Worm (Caenorhabditis elegans) whole organism, young adult: ENCODE measurements around the gene epg-5.

Experiments used
- F22D6.2 ChIP-seq: sonication (generic microtip); optimal IDR thresholded peaks from 2 replicates; lab custom pipeline; 2016; ENCODE audit warnings: mild to moderate bottlenecking, missing genetic modification characterization, missing compliant biosample characterization
- F23B12.7 ChIP-seq: sonication (generic microtip); optimal IDR thresholded peaks from 2 replicates; lab custom pipeline; 2017; ENCODE audit warnings: missing genetic modification characterization, mild to moderate bottlenecking, missing compliant biosample characterization, antibody characterized with exemption, moderate library complexity; ENCODE audit not compliant: insufficient read depth
- F33H1.4 ChIP-seq: fragments of 200-800 bp; sonication (Bioruptor generic); IDR thresholded peaks from 2 replicates; pipeline ENCODE4 v1.3.6; 2022; ENCODE audit warnings: missing genetic modification reagents, missing genetic modification characterization, missing compliant biosample characterization
- K11D2.4 ChIP-seq: fragments of 200-800 bp; sonication (Bioruptor generic); IDR thresholded peaks from 2 replicates; pipeline ENCODE4 v1.3.6; 2022; ENCODE audit warnings: missing genetic modification reagents, missing genetic modification characterization, missing compliant biosample characterization
- K12H6.12 ChIP-seq: fragments of 200-800 bp; sonication (Bioruptor generic); optimal IDR thresholded peaks from 2 replicates; lab custom pipeline; 2018; ENCODE audit warnings: mild to moderate bottlenecking, missing genetic modification characterization, missing compliant biosample characterization
- Y56A3A.18 ChIP-seq: fragments of 200-800 bp; sonication (Bioruptor generic); IDR thresholded peaks from 2 replicates; pipeline ENCODE4 v1.3.6; 2022; ENCODE audit warnings: missing genetic modification reagents, missing genetic modification characterization, missing compliant biosample characterization
- akir-1 ChIP-seq: fragments of 200-800 bp; sonication (Bioruptor generic); optimal IDR thresholded peaks from 2 replicates; lab custom pipeline; 2018; ENCODE audit warnings: mild to moderate bottlenecking, missing genetic modification characterization, moderate library complexity, missing compliant biosample characterization
- aptf-2 ChIP-seq: fragments of 200-800 bp; sonication (Bioruptor generic); conservative IDR thresholded peaks from 2 replicates; pipeline ENCODE4 v1.3.6; 2022; ENCODE audit warnings: missing genetic modification reagents, missing genetic modification characterization, missing compliant biosample characterization
- atf-7 ChIP-seq: sonication (generic microtip); optimal IDR thresholded peaks from 2 replicates; lab custom pipeline; 2017; ENCODE audit warnings: mild to moderate bottlenecking, missing genetic modification characterization, missing compliant biosample characterization
- athp-1 ChIP-seq: sonication (generic microtip); optimal IDR thresholded peaks from 2 replicates; lab custom pipeline; 2017; ENCODE audit warnings: mild to moderate bottlenecking, missing genetic modification characterization, missing compliant biosample characterization
- bed-2 ChIP-seq: fragments of 200-800 bp; sonication (Bioruptor generic); IDR thresholded peaks from 2 replicates; pipeline ENCODE4 v1.3.6; 2022; ENCODE audit warnings: missing genetic modification reagents, missing genetic modification characterization, missing compliant biosample characterization
- ceh-100 ChIP-seq: fragments of 200-800 bp; sonication (Bioruptor generic); IDR thresholded peaks from 2 replicates; pipeline ENCODE4 v1.3.6; 2022; ENCODE audit warnings: missing genetic modification reagents, missing genetic modification characterization, missing compliant biosample characterization
- ceh-91 ChIP-seq: fragments of 200-800 bp; sonication (Bioruptor generic); IDR thresholded peaks from 2 replicates; pipeline ENCODE4 v1.3.6; 2022; ENCODE audit warnings: missing genetic modification reagents, missing genetic modification characterization, missing compliant biosample characterization
- chd-7 ChIP-seq: sonication (generic microtip); optimal IDR thresholded peaks from 2 replicates; lab custom pipeline; 2016; ENCODE audit warnings: mild to moderate bottlenecking, missing genetic modification characterization, moderate library complexity, missing compliant biosample characterization
- dox-1 ChIP-seq: fragments of 200-800 bp; sonication (Bioruptor generic); IDR thresholded peaks from 2 replicates; pipeline ENCODE4 v1.3.6; 2022; ENCODE audit warnings: missing genetic modification reagents, missing genetic modification characterization, missing compliant biosample characterization
- dpl-1 ChIP-seq: fragments of 150-350 bp; optimal IDR thresholded peaks from 2 replicates; lab custom pipeline; 2014; ENCODE audit warnings: missing biosample characterization, missing genetic modification reagents, missing genetic modification characterization
- egl-18 ChIP-seq: fragments of 200-800 bp; sonication (Bioruptor generic); IDR thresholded peaks from 2 replicates; pipeline ENCODE4 v1.3.6; 2022; ENCODE audit warnings: missing genetic modification reagents, missing genetic modification characterization, missing compliant biosample characterization
- ets-4 ChIP-seq: fragments of 200-800 bp; sonication (Bioruptor generic); optimal IDR thresholded peaks from 2 replicates; lab custom pipeline; 2018; ENCODE audit warnings: mild to moderate bottlenecking, missing genetic modification characterization, missing compliant biosample characterization
- hlh-26 ChIP-seq: fragments of 200-800 bp; sonication (Bioruptor generic); conservative IDR thresholded peaks from 2 replicates; pipeline ENCODE4 v1.3.6; 2022; ENCODE audit warnings: missing genetic modification reagents, missing genetic modification characterization, missing compliant biosample characterization
- lag-1 ChIP-seq: fragments of 200-800 bp; sonication (Bioruptor generic); IDR thresholded peaks from 2 replicates; pipeline ENCODE4 v1.3.6; 2022; ENCODE audit warnings: missing genetic modification reagents, missing genetic modification characterization, missing compliant biosample characterization
- let-526 ChIP-seq: fragments of 200-800 bp; sonication (Bioruptor generic); IDR thresholded peaks from 2 replicates; pipeline ENCODE4 v1.3.6; 2022; ENCODE audit warnings: missing genetic modification reagents, missing genetic modification characterization, missing compliant biosample characterization
- let-607 ChIP-seq, 2 experiments: fragments of 200-800 bp in 1 of 2; sonication (Bioruptor generic) in 1 of 2; sonication (generic microtip) in 1 of 2; optimal IDR thresholded peaks; 2 replicates each; lab custom pipeline; 2016 to 2018; ENCODE audit warnings: mild to moderate bottlenecking in 2 of 2, missing compliant biosample characterization in 2 of 2, missing genetic modification characterization in 2 of 2, moderate library complexity in 2 of 2, missing genotype in 1 of 2
- lin-26 ChIP-seq: fragments of 200-800 bp; sonication (Bioruptor generic); IDR thresholded peaks from 2 replicates; pipeline ENCODE4 v1.3.6; 2022; ENCODE audit warnings: missing genetic modification reagents, missing genetic modification characterization, missing compliant biosample characterization
- lin-54 ChIP-seq: fragments of 200-800 bp; sonication (Bioruptor generic); optimal IDR thresholded peaks from 2 replicates; lab custom pipeline; 2018; ENCODE audit warnings: mild to moderate bottlenecking, missing genetic modification characterization, missing compliant biosample characterization
- nfyb-1 ChIP-seq: fragments of 200-800 bp; sonication (Bioruptor generic); IDR thresholded peaks from 2 replicates; pipeline ENCODE4 v1.3.6; 2022; ENCODE audit warnings: missing genetic modification reagents, missing genetic modification characterization, missing compliant biosample characterization
- nhr-80 ChIP-seq: sonication (generic microtip); optimal IDR thresholded peaks from 2 replicates; lab custom pipeline; 2016; ENCODE audit warnings: missing genetic modification characterization, missing compliant biosample characterization
- nhr-90 ChIP-seq: sonication (generic microtip); optimal IDR thresholded peaks from 2 replicates; lab custom pipeline; 2016; ENCODE audit warnings: missing genotype, mild to moderate bottlenecking, missing genetic modification characterization, missing compliant biosample characterization
- snpc-1.3 ChIP-seq: sonication (generic microtip); optimal IDR thresholded peaks from 2 replicates; lab custom pipeline; 2017; ENCODE audit warnings: missing genetic modification characterization, mild to moderate bottlenecking, missing compliant biosample characterization, antibody characterized with exemption, moderate library complexity, missing genotype, missing genetic modification reagents; ENCODE audit not compliant: insufficient read depth
- snpc-4 ChIP-seq, 5 experiments: fragments of 150-350 bp in 1 of 5; sonication (generic microtip) in 4 of 5; optimal IDR thresholded peaks; 2 replicates each; lab custom pipeline; 2014 to 2018; ENCODE audit warnings: missing genetic modification characterization in 5 of 5, missing biosample characterization in 3 of 5, antibody characterized with exemption in 2 of 5, mild to moderate bottlenecking in 2 of 5, missing compliant biosample characterization in 2 of 5, missing genotype in 2 of 5, moderate library complexity in 2 of 5, missing genetic modification reagents in 1 of 5
- somi-1 ChIP-seq: fragments of 200-800 bp; sonication (Bioruptor generic); optimal IDR thresholded peaks from 2 replicates; lab custom pipeline; 2018; ENCODE audit warnings: mild to moderate bottlenecking, missing genetic modification characterization, missing compliant biosample characterization
- ztf-22 ChIP-seq: fragments of 200-800 bp; sonication (Bioruptor generic); optimal IDR thresholded peaks from 2 replicates; lab custom pipeline; 2018; ENCODE audit warnings: mild to moderate bottlenecking, missing genetic modification characterization, moderate library complexity, missing compliant biosample characterization
- ztf-26 ChIP-seq: sonication (generic microtip); optimal IDR thresholded peaks from 2 replicates; lab custom pipeline; 2017; ENCODE audit warnings: missing genetic modification characterization, missing compliant biosample characterization
- ztf-28 ChIP-seq: fragments of 200-800 bp; sonication (Bioruptor generic); IDR thresholded peaks from 2 replicates; pipeline ENCODE4 v1.3.6; 2022; ENCODE audit warnings: missing genetic modification reagents, missing genetic modification characterization, missing compliant biosample characterization
- ztf-3 ChIP-seq: fragments of 200-800 bp; sonication (Bioruptor generic); optimal IDR thresholded peaks from 2 replicates; lab custom pipeline; 2018; ENCODE audit warnings: mild to moderate bottlenecking, missing genetic modification characterization, missing compliant biosample characterization
- ztf-6 ChIP-seq: fragments of 200-800 bp; sonication (Bioruptor generic); IDR thresholded peaks from 2 replicates; pipeline ENCODE4 v1.3.6; 2022; ENCODE audit warnings: missing genetic modification reagents, missing genetic modification characterization, missing compliant biosample characterization

epg-5 gene

ce11 chrII:6616770-6617169 is 7.6 kb upstream of the epg-5 start, which contains the start of gene klf-3:
Gene klf-3 (plus strand): TSS chrII:6616878.
- TF ChIP-seq ztf-28 (GFP tag; lab: Robert Waterston, UW) (no peak), ztf-22 (GFP tag; lab: Kevin White, UChicago) (no peak), aptf-2 (GFP tag; lab: Robert Waterston, UW) (no peak)
- TF ChIP-seq, all 124 proteins: peak for 0

ce11 chrII:6616135-6616534 is 7.0 kb upstream of the epg-5 start:
- TF ChIP-seq nfyb-1 (GFP tag; lab: Robert Waterston, UW) (no peak), ztf-6 (GFP tag; lab: Robert Waterston, UW) (no peak), nhr-80 (tag; lab: Kevin White, UChicago) (peak; percentile 56), lin-26 (no peak), snpc-1.3 (tag; lab: Kevin White, UChicago) (no peak), akir-1 (GFP tag; lab: Kevin White, UChicago) (no peak)

ce11 chrII:6615232-6616029 is 6.3 kb upstream of the epg-5 start:
- TF ChIP-seq atf-7: peak; percentile 38
- TF ChIP-seq snpc-4 (GFP tag; optimal IDR thresholded peaks at IDR 0.05; lab: Kevin White, UChicago): no peak
- TF ChIP-seq snpc-4 (tag; optimal IDR thresholded peaks at IDR 0.05; lab: Kevin White, UChicago): no peak
- TF ChIP-seq ceh-91: no peak
- no peak for TF ChIP-seq K12H6.12 (tag; lab: Kevin White, UChicago)
- TF ChIP-seq nhr-80 (tag; lab: Kevin White, UChicago): peak; percentile 94
- no peak for TF ChIP-seq nhr-90 (tag; lab: Kevin White, UChicago)
- TF ChIP-seq lin-54 (GFP tag; lab: Kevin White, UChicago): no peak
- no peak for TF ChIP-seq bed-2 (GFP tag; lab: Robert Waterston, UW)
- no peak for TF ChIP-seq let-607 (tag; optimal IDR thresholded peaks at IDR 0.05; lab: Kevin White, UChicago)
- TF ChIP-seq somi-1: no peak
- no peak for TF ChIP-seq F23B12.7
- TF ChIP-seq chd-7 (tag; lab: Kevin White, UChicago): no peak
- no peak for TF ChIP-seq dpl-1 (GFP tag; lab: Kevin White, UChicago)
- TF ChIP-seq F22D6.2: no peak
- TF ChIP-seq ztf-26 (tag; lab: Kevin White, UChicago): no peak
- no peak for TF ChIP-seq ztf-3 (GFP tag; lab: Kevin White, UChicago)
- no peak for TF ChIP-seq ztf-28 (GFP tag; lab: Robert Waterston, UW)
- no peak for TF ChIP-seq ceh-100 (GFP tag; lab: Robert Waterston, UW)
- peak; percentile 34 for TF ChIP-seq ets-4 (GFP tag; lab: Kevin White, UChicago)
- TF ChIP-seq let-526 (GFP tag; lab: Robert Waterston, UW): no peak
- TF ChIP-seq lag-1: no peak
- TF ChIP-seq athp-1: no peak
- no peak for TF ChIP-seq egl-18
- no peak for TF ChIP-seq hlh-26 (GFP tag; lab: Robert Waterston, UW)
- TF ChIP-seq F33H1.4: no peak
- TF ChIP-seq K11D2.4 (GFP tag; lab: Robert Waterston, UW): no peak
- TF ChIP-seq dox-1 (GFP tag; lab: Robert Waterston, UW): peak; percentile 59
- no peak for TF ChIP-seq Y56A3A.18 (GFP tag; lab: Robert Waterston, UW)
